Worm (Caenorhabditis elegans) whole organism, L4 larva: ENCODE results near the gene nuo-4.

Source experiments
- R02D3.7 ChIP-seq: fragments of 150-350 bp; sonication (generic microtip); optimal IDR thresholded peaks from 3 replicates; lab custom pipeline; 2014; ENCODE audit warnings: missing biosample characterization, missing genetic modification characterization
- ama-1 ChIP-seq: fragments of 150-350 bp; optimal IDR thresholded peaks from 2 replicates; lab custom pipeline; 2014; ENCODE audit warnings: inconsistent platforms, mixed read lengths
- fos-1 ChIP-seq: fragments of 150-350 bp; optimal IDR thresholded peaks from 2 replicates; lab custom pipeline; 2014; ENCODE audit warnings: missing biosample characterization, missing genetic modification characterization
- lin-15B ChIP-seq: fragments of 150-350 bp; sonication (generic microtip); optimal IDR thresholded peaks from 3 replicates; lab custom pipeline; 2014; ENCODE audit warnings: missing biosample characterization, missing genetic modification characterization
- lin-39 ChIP-seq: fragments of 150-350 bp; optimal IDR thresholded peaks from 2 replicates; lab custom pipeline; 2014; ENCODE audit warnings: missing biosample characterization, missing genetic modification reagents, missing genetic modification characterization
- mxl-2 ChIP-seq: fragments of 200-800 bp; sonication (Bioruptor generic); conservative IDR thresholded peaks from 2 replicates; pipeline ENCODE4 v1.3.6; 2022; ENCODE audit warnings: missing genetic modification reagents, missing genetic modification characterization, missing compliant biosample characterization
- nhr-237 ChIP-seq: sonication (generic microtip); optimal IDR thresholded peaks from 2 replicates; lab custom pipeline; 2017; ENCODE audit warnings: missing biosample characterization, missing genetic modification characterization
- nhr-28 ChIP-seq: fragments of 150-350 bp; optimal IDR thresholded peaks from 2 replicates; lab custom pipeline; 2014; ENCODE audit warnings: missing biosample characterization, missing genetic modification characterization
- nhr-76 ChIP-seq: fragments of 150-350 bp; optimal IDR thresholded peaks from 2 replicates; lab custom pipeline; 2014; ENCODE audit warnings: missing biosample characterization, missing genetic modification characterization
- nhr-77 ChIP-seq: fragments of 150-350 bp; optimal IDR thresholded peaks from 2 replicates; lab custom pipeline; 2014; ENCODE audit warnings: missing biosample characterization, missing genetic modification characterization
- pqm-1 ChIP-seq: sonication (generic microtip); optimal IDR thresholded peaks from 2 replicates; lab custom pipeline; 2017; ENCODE audit warnings: missing biosample characterization, missing genetic modification characterization
- tag-97 ChIP-seq: fragments of 200-800 bp; sonication (Bioruptor generic); IDR thresholded peaks from 2 replicates; pipeline ENCODE4 v1.3.6; 2022; ENCODE audit warnings: missing genetic modification characterization, missing compliant biosample characterization
- vab-7 ChIP-seq: fragments of 200-800 bp; sonication (Bioruptor generic); IDR thresholded peaks from 2 replicates; pipeline ENCODE4 v1.3.6; 2022; ENCODE audit warnings: missing genetic modification reagents, missing genetic modification characterization, missing compliant biosample characterization

- TF ChIP-seq lin-15B (tag; lab: Kevin White, UChicago) (no peak), tag-97 (no peak), nhr-237 (tag; lab: Kevin White, UChicago) (no peak), pqm-1 (tag; lab: Kevin White, UChicago) (no peak), fos-1 (no peak), mxl-2 (GFP tag; lab: Robert Waterston, UW) (no peak), nhr-76 (tag; lab: Kevin White, UChicago) (no peak), ama-1 (lab: Kevin White, UChicago) (no peak), R02D3.7 (tag; lab: Kevin White, UChicago) (no peak), nhr-28 (tag; lab: Kevin White, UChicago) (no peak), lin-39 (tag; lab: Kevin White, UChicago) (no peak), vab-7 (GFP tag; lab: Robert Waterston, UW) (no peak), nhr-77 (tag; lab: Kevin White, UChicago) (no peak)
Measured at ce11 chrIII:7195325-7195724, 36.7 kb upstream of the nuo-4 start, which contains the start of gene F37C12.18.
